Fruit fly (Drosophila melanogaster) whole organism, embryonic: ENCODE measurements around the gene CG32590.
A peak's percentile ranks its signal among the peaks of the same experiment; 100 is the strongest.

Source experiments
- Abd-B ChIP-seq: fragments of 200-800 bp; sonication (Bioruptor generic); optimal IDR thresholded peaks from 2 replicates; lab custom pipeline; 2018; ENCODE audit warnings: missing biosample characterization, mild to moderate bottlenecking, missing genetic modification characterization, moderate library complexity
- Atf3 ChIP-seq: fragments of 200-800 bp; sonication (Bioruptor generic); optimal IDR thresholded peaks from 3 replicates; lab custom pipeline; 2016; ENCODE audit warnings: missing biosample characterization, missing genetic modification characterization
- CG10462 ChIP-seq: fragments of 200-800 bp; sonication (Bioruptor generic); optimal IDR thresholded peaks from 2 replicates; lab custom pipeline; 2016; ENCODE audit warnings: missing biosample characterization, missing genetic modification characterization
- CG10565 ChIP-seq: fragments of 200-800 bp; sonication (Bioruptor generic); optimal IDR thresholded peaks from 3 replicates; lab custom pipeline; 2016; ENCODE audit warnings: missing biosample characterization, mild to moderate bottlenecking, missing genetic modification characterization
- CG13287 ChIP-seq: fragments of 200-800 bp; sonication (Bioruptor generic); IDR thresholded peaks from 2 replicates; pipeline ENCODE4 v1.3.6; 2022; ENCODE audit warnings: missing biosample characterization, missing genetic modification characterization; ENCODE audit not compliant: partially characterized antibody
- CG1602 ChIP-seq: fragments of 200-800 bp; sonication (Bioruptor generic); optimal IDR thresholded peaks from 3 replicates; lab custom pipeline; 2016; ENCODE audit warnings: missing biosample characterization, missing genetic modification characterization
- CG17359 ChIP-seq: fragments of 200-800 bp; sonication (Bioruptor generic); optimal IDR thresholded peaks from 3 replicates; lab custom pipeline; 2018; ENCODE audit warnings: missing biosample characterization, mild to moderate bottlenecking, missing genetic modification characterization, moderate library complexity
- CG18599 ChIP-seq: fragments of 200-800 bp; sonication (Bioruptor generic); optimal IDR thresholded peaks from 3 replicates; lab custom pipeline; 2017; ENCODE audit warnings: missing biosample characterization, missing genetic modification characterization, mild to moderate bottlenecking, moderate library complexity, missing genetic modification reagents
- CG18764 ChIP-seq: fragments of 200-800 bp; sonication (Bioruptor generic); optimal IDR thresholded peaks from 3 replicates; lab custom pipeline; 2016; ENCODE audit warnings: missing biosample characterization, missing genetic modification characterization
- CG2889 ChIP-seq: fragments of 200-800 bp; sonication (Bioruptor generic); IDR thresholded peaks from 3 replicates; pipeline ENCODE4 v1.3.6; 2022; ENCODE audit warnings: missing biosample characterization, missing genetic modification characterization
- CG3847 ChIP-seq: fragments of 200-800 bp; sonication (Bioruptor generic); IDR thresholded peaks from 2 replicates; pipeline ENCODE4 v1.3.6; 2022; ENCODE audit warnings: missing biosample characterization, missing genetic modification characterization
- CG4404 ChIP-seq: fragments of 200-800 bp; sonication (Bioruptor generic); IDR thresholded peaks from 2 replicates; pipeline ENCODE4 v1.3.6; 2022; ENCODE audit warnings: missing biosample characterization, missing genetic modification characterization
- CG4820 ChIP-seq: fragments of 200-800 bp; sonication (Bioruptor generic); optimal IDR thresholded peaks from 3 replicates; lab custom pipeline; 2016; ENCODE audit warnings: missing biosample characterization, missing genetic modification characterization
- CG4854 ChIP-seq: fragments of 200-800 bp; sonication (Bioruptor generic); optimal IDR thresholded peaks from 2 replicates; lab custom pipeline; 2016; ENCODE audit warnings: missing biosample characterization, missing genetic modification characterization, inconsistent platforms
- CG6791 ChIP-seq: fragments of 200-800 bp; sonication (Bioruptor generic); IDR thresholded peaks from 3 replicates; pipeline ENCODE4 v1.3.6; 2022; ENCODE audit warnings: missing biosample characterization, missing genetic modification characterization; ENCODE audit not compliant: partially characterized antibody
- CG8281 ChIP-seq: fragments of 200-800 bp; sonication (Bioruptor generic); optimal IDR thresholded peaks from 2 replicates; lab custom pipeline; 2018; ENCODE audit warnings: missing biosample characterization, mild to moderate bottlenecking, missing genetic modification characterization, moderate library complexity
- CG8290 ChIP-seq, 3 experiments: fragments of 200-800 bp; sonication (Bioruptor generic); optimal IDR thresholded peaks; 2 replicates each; lab custom pipeline; 2016 to 2019; ENCODE audit warnings: missing biosample characterization in 3 of 3, missing genetic modification characterization in 3 of 3, mild to moderate bottlenecking in 2 of 3, moderate library complexity in 1 of 3
- CG9215 ChIP-seq: fragments of 200-800 bp; sonication (Bioruptor generic); IDR thresholded peaks from 2 replicates; pipeline ENCODE4 v1.3.6; 2022; ENCODE audit warnings: missing biosample characterization, missing genetic modification characterization
- CG9797 ChIP-seq: fragments of 200-800 bp; sonication (Bioruptor generic); optimal IDR thresholded peaks from 3 replicates; lab custom pipeline; 2018; ENCODE audit warnings: missing biosample characterization, mild to moderate bottlenecking, missing genetic modification characterization
- CG9817 ChIP-seq: fragments of 200-800 bp; sonication (Bioruptor generic); optimal IDR thresholded peaks from 2 replicates; lab custom pipeline; 2018; ENCODE audit warnings: missing biosample characterization, mild to moderate bottlenecking, missing genetic modification characterization, moderate library complexity
- CHES-1-like ChIP-seq: fragments of 200-800 bp; sonication (Bioruptor generic); optimal IDR thresholded peaks from 2 replicates; lab custom pipeline; 2016; ENCODE audit warnings: missing biosample characterization, missing genetic modification characterization
- CTCF ChIP-seq: fragments of 200-800 bp; sonication (Bioruptor generic); optimal IDR thresholded peaks from 2 replicates; lab custom pipeline; 2017; ENCODE audit warnings: missing biosample characterization, mild to moderate bottlenecking, missing genetic modification characterization, moderate library complexity
- E2f2 ChIP-seq: fragments of 200-800 bp; sonication (Bioruptor generic); IDR thresholded peaks from 2 replicates; pipeline ENCODE4 v1.3.6; 2022; ENCODE audit warnings: missing biosample characterization, missing genetic modification characterization
- HHEX ChIP-seq: fragments of 200-800 bp; sonication (Bioruptor generic); optimal IDR thresholded peaks from 3 replicates; lab custom pipeline; 2017; ENCODE audit warnings: missing biosample characterization, mild to moderate bottlenecking, missing genetic modification characterization, missing genetic modification reagents
- Meics ChIP-seq: fragments of 200-800 bp; sonication (Bioruptor generic); optimal IDR thresholded peaks from 2 replicates; lab custom pipeline; 2017; ENCODE audit warnings: missing biosample characterization, mild to moderate bottlenecking, missing genetic modification characterization
- Mes4 ChIP-seq: fragments of 200-800 bp; sonication (Bioruptor generic); optimal IDR thresholded peaks from 2 replicates; lab custom pipeline; 2016; ENCODE audit warnings: missing biosample characterization, missing genetic modification characterization
- NC2β ChIP-seq: fragments of 200-800 bp; sonication (Bioruptor generic); optimal IDR thresholded peaks from 2 replicates; lab custom pipeline; 2016; ENCODE audit warnings: missing biosample characterization, missing genetic modification characterization
- Neu2 ChIP-seq: fragments of 200-800 bp; sonication (Bioruptor generic); optimal IDR thresholded peaks from 3 replicates; lab custom pipeline; 2016; ENCODE audit warnings: missing biosample characterization, missing genetic modification characterization, borderline replicate concordance
- Nf-YC ChIP-seq: fragments of 200-800 bp; optimal IDR thresholded peaks from 3 replicates; lab custom pipeline; 2019; ENCODE audit warnings: missing biosample characterization, mild to moderate bottlenecking, missing genetic modification characterization, moderate library complexity
- Ptx1 ChIP-seq: fragments of 200-800 bp; sonication (Bioruptor generic); IDR thresholded peaks from 2 replicates; pipeline ENCODE4 v1.3.6; 2022; ENCODE audit warnings: missing biosample characterization, missing genetic modification characterization
- Xrp1 ChIP-seq: fragments of 200-800 bp; sonication (Bioruptor generic); IDR thresholded peaks from 2 replicates; pipeline ENCODE4 v1.3.6; 2022; ENCODE audit warnings: missing biosample characterization, missing genetic modification characterization
- amos ChIP-seq: fragments of 200-800 bp; sonication (Bioruptor generic); IDR thresholded peaks from 2 replicates; pipeline ENCODE4 v1.3.6; 2022; ENCODE audit warnings: missing biosample characterization, missing genetic modification characterization; ENCODE audit not compliant: partially characterized antibody
- ap ChIP-seq: fragments of 200-800 bp; sonication (Bioruptor generic); IDR thresholded peaks from 2 replicates; pipeline ENCODE4 v1.3.6; 2022; ENCODE audit warnings: missing biosample characterization, missing genetic modification characterization
- chn ChIP-seq: fragments of 200-800 bp; sonication (Bioruptor generic); optimal IDR thresholded peaks from 2 replicates; lab custom pipeline; 2016; ENCODE audit warnings: missing biosample characterization, missing genetic modification characterization
- disco-r ChIP-seq: fragments of 200-800 bp; sonication (Bioruptor generic); optimal IDR thresholded peaks from 2 replicates; lab custom pipeline; 2016; ENCODE audit warnings: missing biosample characterization, missing genetic modification characterization
- fu2 ChIP-seq: fragments of 200-800 bp; sonication (Bioruptor generic); optimal IDR thresholded peaks from 2 replicates; lab custom pipeline; 2016; ENCODE audit warnings: missing biosample characterization, missing genetic modification characterization
- grau ChIP-seq: fragments of 200-800 bp; optimal IDR thresholded peaks from 3 replicates; lab custom pipeline; 2019; ENCODE audit warnings: missing biosample characterization, mild to moderate bottlenecking, missing genetic modification characterization, moderate library complexity
- hkb ChIP-seq, 2 experiments: fragments of 200-800 bp in 1 of 2; fragments of >200 bp in 1 of 2; sonication (Bioruptor generic) in 1 of 2; IDR thresholded peaks in 1 of 2; optimal IDR thresholded peaks in 1 of 2; 2 replicates each; pipeline versions ENCODE4 v1.3.6 to Lab custom; 2017 to 2022; ENCODE audit warnings: missing biosample characterization in 1 of 2, missing genetic modification characterization in 1 of 2
- jigr1 ChIP-seq: fragments of 200-800 bp; sonication (Bioruptor generic); IDR thresholded peaks from 3 replicates; pipeline ENCODE4 v1.3.6; 2022; ENCODE audit warnings: missing biosample characterization, missing genetic modification characterization
- kah ChIP-seq: fragments of 200-800 bp; sonication (Bioruptor generic); optimal IDR thresholded peaks from 2 replicates; lab custom pipeline; 2018; ENCODE audit warnings: missing biosample characterization, mild to moderate bottlenecking, missing genetic modification characterization
- lab ChIP-seq: fragments of 200-800 bp; sonication (Bioruptor generic); optimal IDR thresholded peaks from 3 replicates; lab custom pipeline; 2017; ENCODE audit warnings: missing biosample characterization, missing genetic modification characterization, mild to moderate bottlenecking, moderate library complexity, missing genetic modification reagents
- mam ChIP-seq: fragments of 200-800 bp; sonication (Bioruptor generic); optimal IDR thresholded peaks from 3 replicates; lab custom pipeline; 2016; ENCODE audit warnings: missing biosample characterization, missing genetic modification characterization
- p53 ChIP-seq: fragments of 200-800 bp; sonication (Bioruptor generic); optimal IDR thresholded peaks from 2 replicates; lab custom pipeline; 2016; ENCODE audit warnings: missing biosample characterization, missing genetic modification characterization
- peb ChIP-seq: fragments of 200-800 bp; sonication (Bioruptor generic); IDR thresholded peaks from 2 replicates; pipeline ENCODE4 v1.3.6; 2022; ENCODE audit warnings: missing biosample characterization, missing genetic modification characterization
- pho ChIP-seq: fragments of 200-800 bp; sonication (Bioruptor generic); optimal IDR thresholded peaks from 2 replicates; lab custom pipeline; 2016; ENCODE audit warnings: missing biosample characterization, missing genetic modification characterization
- ro ChIP-seq: fragments of 200-800 bp; sonication (Bioruptor generic); IDR thresholded peaks from 2 replicates; pipeline ENCODE4 v1.3.6; 2022; ENCODE audit warnings: missing biosample characterization, missing genetic modification characterization
- sim ChIP-seq: fragments of 200-800 bp; sonication (Bioruptor generic); IDR thresholded peaks from 2 replicates; pipeline ENCODE4 v1.3.6; 2022; ENCODE audit warnings: missing biosample characterization, missing genetic modification characterization
- sima ChIP-seq: fragments of 200-800 bp; sonication (Bioruptor generic); optimal IDR thresholded peaks from 2 replicates; lab custom pipeline; 2016; ENCODE audit warnings: missing biosample characterization, missing genetic modification characterization
- sqz ChIP-seq: fragments of 200-800 bp; sonication (Bioruptor generic); optimal IDR thresholded peaks from 3 replicates; lab custom pipeline; 2018; ENCODE audit warnings: missing biosample characterization, mild to moderate bottlenecking, missing genetic modification characterization
- tx ChIP-seq: fragments of 200-800 bp; sonication (Bioruptor generic); optimal IDR thresholded peaks from 2 replicates; lab custom pipeline; 2016; ENCODE audit warnings: missing biosample characterization, missing genetic modification characterization

CG32590 gene

DNA sequence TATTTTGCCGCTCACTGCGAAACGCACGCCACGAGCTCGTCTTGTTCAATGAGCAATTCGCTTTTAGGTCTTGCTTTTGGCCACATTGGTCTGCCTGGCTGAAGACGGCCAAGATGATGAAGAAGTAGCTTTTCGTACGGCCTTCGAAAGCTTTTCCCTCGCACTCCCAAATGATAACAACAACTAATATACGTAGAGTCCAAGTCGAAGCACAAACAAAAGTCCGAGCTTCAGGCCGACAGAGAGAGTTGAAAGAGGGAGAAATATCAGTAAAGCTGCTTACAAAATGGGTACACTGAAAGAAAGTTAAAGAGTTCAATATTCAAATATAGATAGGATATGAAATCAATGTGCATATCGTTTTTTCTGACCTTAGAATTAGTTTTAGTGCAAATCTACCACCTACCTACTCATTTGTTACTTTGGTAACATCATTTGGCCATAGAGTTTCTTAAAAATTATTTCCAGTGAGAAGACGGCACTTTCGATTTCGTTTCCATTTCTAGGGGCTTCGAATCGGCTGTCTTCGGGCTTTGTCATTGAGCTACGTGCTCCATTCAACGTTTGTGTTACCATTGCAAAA is 43.7 kb upstream of the CG32590 start, which contains the start of the genes CG45064 and CG45065 (continued):
- peak; percentile 73 for TF ChIP-seq NC2β (GFP tag; lab: Kevin White, UChicago)
- no peak for TF ChIP-seq amos (GFP tag; lab: Robert Waterston, UW)
- no peak for TF ChIP-seq hkb (optimal IDR thresholded peaks at IDR 0.05; lab: Kevin White, UChicago)
- peak; percentile 87 for TF ChIP-seq hkb (GFP tag; IDR thresholded peaks at IDR 0.05; lab: Robert Waterston, UW)
- no peak for TF ChIP-seq CG9797
- TF ChIP-seq sim = peak; percentile 79
- TF ChIP-seq CG4854 (GFP tag; lab: Kevin White, UChicago) = peak; percentile 65
- peak; percentile 69 for TF ChIP-seq kah (GFP tag; lab: Kevin White, UChicago)
- peak; percentile 79 for TF ChIP-seq Mes4 (GFP tag; lab: Kevin White, UChicago)
- TF ChIP-seq CG9215 (GFP tag; lab: Robert Waterston, UW) = no peak
- TF ChIP-seq CG6791 (GFP tag; lab: Robert Waterston, UW) = no peak
- peak; percentile 69 for TF ChIP-seq CG10462 (GFP tag; lab: Kevin White, UChicago)
- peak; percentile 61; the same call in 1 of the 2 replicates for TF ChIP-seq peb (GFP tag; lab: Robert Waterston, UW)
- peak; percentile 67 for TF ChIP-seq fu2 (GFP tag; lab: Kevin White, UChicago)
- TF ChIP-seq lab (GFP tag; lab: Kevin White, UChicago) = peak; percentile 85
- TF ChIP-seq Abd-B = peak; percentile 57
- TF ChIP-seq CG2889 (GFP tag; lab: Robert Waterston, UW) = 0 out of 3 replicates have a peak, but pooled peaks have one; percentile 57
- TF ChIP-seq CG13287 (GFP tag; lab: Robert Waterston, UW) = no peak
- TF ChIP-seq jigr1 = peak; percentile 74; the same call in 2 of the 3 replicates
- TF ChIP-seq mam (GFP tag; lab: Kevin White, UChicago) = peak; percentile 83
- peak; percentile 67 for TF ChIP-seq CG9817 (tag; lab: Kevin White, UChicago)
- peak; percentile 73 for TF ChIP-seq pho (GFP tag; lab: Kevin White, UChicago)
- peak; percentile 88 for TF ChIP-seq Ptx1 (GFP tag; lab: Robert Waterston, UW)
- TF ChIP-seq Meics (GFP tag; lab: Kevin White, UChicago) = peak; percentile 73
- TF ChIP-seq tx = peak; percentile 77
- peak; percentile 72 for TF ChIP-seq chn
- no peak for TF ChIP-seq Neu2
- TF ChIP-seq sqz (GFP tag; lab: Kevin White, UChicago) = peak; percentile 71
- TF ChIP-seq ro (GFP tag; lab: Robert Waterston, UW) = peak; percentile 67
- TF ChIP-seq ap (GFP tag; lab: Robert Waterston, UW) = peak; percentile 90
- peak; percentile 94 for TF ChIP-seq CG17359 (tag; lab: Kevin White, UChicago)
- TF ChIP-seq CTCF = peak; percentile 50
- peak; percentile 71 for TF ChIP-seq CG1602 (GFP tag; lab: Kevin White, UChicago)
- peak; percentile 14 for TF ChIP-seq CG10565 (GFP tag; lab: Kevin White, UChicago)
- TF ChIP-seq p53 (GFP tag; lab: Kevin White, UChicago) = peak; percentile 59
- peak; percentile 82 for TF ChIP-seq grau (tag; lab: Kevin White, UChicago)
- TF ChIP-seq CG8281 (tag; lab: Kevin White, UChicago) = peak; percentile 58
- peak; percentile 77 for TF ChIP-seq HHEX (GFP tag; lab: Kevin White, UChicago)
- peak; percentile 80 for TF ChIP-seq CG4820 (GFP tag; lab: Kevin White, UChicago)
- peak; percentile 45 for TF ChIP-seq Nf-YC (tag; lab: Kevin White, UChicago)
- peak; percentile 24; the same call in 1 of the 2 replicates for TF ChIP-seq CG4404 (GFP tag; lab: Robert Waterston, UW)
- peak; percentile 45; the same call in 1 of the 2 replicates for TF ChIP-seq E2f2
- peak; percentile 29 for TF ChIP-seq CG8290 (GFP tag; optimal IDR thresholded peaks at IDR 0.05; lab: Kevin White, UChicago)
- TF ChIP-seq CG8290 (tag; optimal IDR thresholded peaks at IDR 0.05; lab: Kevin White, UChicago) = peak in 1 of 2 experiments; percentile 88
- TF ChIP-seq CHES-1-like (GFP tag; lab: Kevin White, UChicago) = peak; percentile 51
- TF ChIP-seq Xrp1 (GFP tag; lab: Robert Waterston, UW) = peak; percentile 87
- TF ChIP-seq Atf3 = peak; percentile 67
- TF ChIP-seq CG18764 (GFP tag; lab: Kevin White, UChicago) = peak; percentile 56
- TF ChIP-seq sima (GFP tag; lab: Kevin White, UChicago) = peak; percentile 24
- TF ChIP-seq CG3847 (GFP tag; lab: Robert Waterston, UW) = peak; percentile 55
- TF ChIP-seq CG18599 (GFP tag; lab: Kevin White, UChicago) = peak; percentile 81
- peak; percentile 60 for TF ChIP-seq disco-r (GFP tag; lab: Kevin White, UChicago)
